Fruit fly (Drosophila melanogaster): ENCODE data around the gene CG10026.
A peak's percentile ranks its signal among the peaks of the same experiment; 100 is the strongest.

Gene CG10026

DNA sequence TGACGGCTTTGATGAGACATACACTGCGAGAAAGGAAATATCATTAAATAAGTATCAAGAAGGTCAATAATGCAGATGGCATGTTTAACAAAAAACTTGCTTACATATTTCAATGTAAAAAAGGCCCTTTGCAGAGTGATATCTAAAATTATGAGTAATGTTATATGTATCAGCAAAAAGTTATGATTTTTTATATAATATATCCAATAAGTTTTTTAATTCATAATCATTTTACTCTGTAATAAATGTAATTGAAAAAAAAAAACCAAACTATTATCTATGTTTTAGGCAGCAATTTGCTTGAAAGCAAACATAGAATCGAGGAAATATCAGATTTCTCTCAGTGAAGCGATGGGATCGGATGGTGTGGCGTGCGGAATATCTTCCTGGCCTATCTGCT is 15.7 kb downstream of the CG10026 start (continued):
- peak; percentile 41 for TF ChIP-seq gem (tag; optimal IDR thresholded peaks at IDR 0.05)

DNA sequence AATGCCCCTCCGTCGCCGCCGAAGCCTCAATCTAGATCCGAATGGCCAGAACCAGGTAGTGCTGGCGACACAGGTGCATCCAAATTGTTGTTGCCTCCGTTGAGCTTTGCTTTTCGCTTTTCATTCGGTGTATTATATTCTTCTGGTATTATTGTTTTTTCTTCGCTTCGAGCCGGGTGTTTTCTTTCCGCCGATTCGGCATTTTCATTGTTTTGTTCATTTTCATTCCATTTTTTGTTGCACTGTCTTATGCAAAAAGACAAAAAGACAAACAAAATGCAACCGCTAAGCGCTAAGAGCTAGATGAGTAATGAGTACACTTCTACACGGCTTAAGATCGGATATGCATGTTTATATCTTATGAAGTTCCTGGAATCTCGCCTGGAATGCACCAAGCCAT is 18.2 kb downstream of the CG10026 start:
- no peak for TF ChIP-seq CG1647 (GFP tag; optimal IDR thresholded peaks at IDR 0.05)

DNA sequence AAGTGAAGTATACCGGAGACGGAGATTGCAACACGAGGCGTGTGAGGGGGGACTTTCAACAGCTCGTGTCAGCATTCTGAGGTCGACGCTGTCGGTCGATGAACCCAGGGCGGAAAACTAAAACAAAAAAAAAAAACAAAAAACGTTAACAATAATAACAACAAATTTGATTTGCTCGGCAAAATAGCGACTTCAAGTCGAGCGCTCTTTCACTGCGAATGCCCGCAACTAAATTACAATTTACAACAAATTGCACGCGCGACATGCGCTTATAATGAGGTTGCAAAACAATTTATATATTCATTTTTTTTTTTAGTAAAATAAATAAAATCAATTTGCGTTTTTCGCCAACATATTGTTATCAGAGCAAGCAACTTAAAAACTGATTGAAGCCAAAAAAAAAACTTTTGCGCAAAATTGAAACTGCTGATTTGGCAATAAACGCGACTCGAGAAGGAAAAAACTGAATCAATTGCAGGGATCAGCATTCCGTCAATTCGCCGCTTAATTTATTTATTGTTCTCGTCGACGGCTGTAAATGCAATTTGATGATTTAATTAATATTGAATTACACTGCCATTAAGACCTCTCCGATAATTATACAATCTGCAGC is 19.4 kb downstream of the CG10026 start:
- TF ChIP-seq Eip74EF (GFP tag; optimal IDR thresholded peaks at IDR 0.05) (no peak), CG1529 (GFP tag; optimal IDR thresholded peaks at IDR 0.05) (no peak), slbo (GFP tag; IDR thresholded peaks at IDR 0.05) (no peak), CG31365 (tag; optimal IDR thresholded peaks at IDR 0.05) (no peak), Myb (GFP tag; optimal IDR thresholded peaks at IDR 0.05) (no peak), MESR4 (GFP tag; optimal IDR thresholded peaks at IDR 0.05) (no peak), fd3F (GFP tag; optimal IDR thresholded peaks at IDR 0.05) (no peak), CG17328 (GFP tag; IDR thresholded peaks at IDR 0.05) (no peak), CG2875 (GFP tag; optimal IDR thresholded peaks at IDR 0.05) (no peak), CG2129 (GFP tag; IDR thresholded peaks at IDR 0.05; ENCODE audit: partially characterized antibody) (no peak), vvl (GFP tag; IDR thresholded peaks at IDR 0.05) (no peak), Fer1 (GFP tag; optimal IDR thresholded peaks at IDR 0.05) (no peak), lmd (GFP tag; IDR thresholded peaks at IDR 0.05) (no peak), Rx (GFP tag; IDR thresholded peaks at IDR 0.05) (no peak), fd96Cb (tag; optimal IDR thresholded peaks at IDR 0.05) (no peak), dimm (GFP tag; IDR thresholded peaks at IDR 0.05) (no peak), CG11085 (GFP tag; IDR thresholded peaks at IDR 0.05) (no peak), unc-4 (GFP tag; IDR thresholded peaks at IDR 0.05; ENCODE audit: partially characterized antibody) (no peak), Hmx (GFP tag; optimal IDR thresholded peaks at IDR 0.05) (no peak)

DNA sequence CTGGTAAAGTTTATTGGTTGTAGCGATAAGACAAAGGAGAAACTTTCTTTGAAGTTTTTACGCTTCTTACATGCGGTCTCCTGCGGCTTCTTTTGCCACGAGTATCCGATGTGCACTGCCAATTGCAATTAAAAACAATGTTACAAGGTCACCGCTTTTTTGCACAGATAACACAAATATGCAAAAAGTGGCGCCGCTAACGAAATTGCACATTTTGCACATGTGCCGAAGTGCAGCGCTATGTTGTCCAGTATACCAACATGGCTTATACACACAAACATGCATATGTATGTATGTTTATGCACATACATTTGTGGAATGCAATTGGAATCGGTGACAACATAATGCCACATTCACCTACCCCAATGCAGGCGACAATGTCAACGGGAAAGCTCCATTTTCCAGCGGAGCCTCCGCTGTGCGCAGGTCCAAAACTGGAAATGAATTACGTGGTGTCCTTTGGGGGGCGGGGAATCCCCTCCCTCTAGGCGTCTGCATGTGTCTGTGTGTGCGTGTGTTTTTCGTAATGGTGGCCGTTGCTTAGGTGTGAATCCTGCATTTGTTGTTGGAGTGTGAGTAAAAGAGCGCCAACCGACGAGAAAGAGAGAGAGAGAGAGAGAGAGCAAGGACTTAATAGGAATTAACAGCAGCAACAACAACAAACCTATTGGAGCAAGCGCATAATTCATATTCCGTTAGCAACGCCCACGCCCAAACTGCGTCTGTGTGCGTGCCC is 25.4 kb downstream of the CG10026 start:
- TF ChIP-seq E2f2 (GFP tag; IDR thresholded peaks at IDR 0.05), result no peak
- no peak for TF ChIP-seq Usf (GFP tag; optimal IDR thresholded peaks at IDR 0.05)
- no peak for TF ChIP-seq CG17385 (GFP tag; optimal IDR thresholded peaks at IDR 0.05)
- TF ChIP-seq rib (GFP tag; IDR thresholded peaks at IDR 0.05), result no peak
- TF ChIP-seq cg (GFP tag; optimal IDR thresholded peaks at IDR 0.05), result peak; percentile 66
- no peak for TF ChIP-seq CG14014 (GFP tag; IDR thresholded peaks at IDR 0.05)
- no peak for TF ChIP-seq ems (GFP tag; optimal IDR thresholded peaks at IDR 0.05)
- no peak for TF ChIP-seq CTCF (GFP tag; optimal IDR thresholded peaks at IDR 0.05)
- TF ChIP-seq ci (GFP tag; IDR thresholded peaks at IDR 0.05), result no peak
- TF ChIP-seq otp (GFP tag; IDR thresholded peaks at IDR 0.05), result no peak
- TF ChIP-seq sd (tag; optimal IDR thresholded peaks at IDR 0.05), result no peak
- peak; percentile 81 for TF ChIP-seq Nf-YB (GFP tag; optimal IDR thresholded peaks at IDR 0.05)
- no peak for TF ChIP-seq row (GFP tag; IDR thresholded peaks at IDR 0.05)
- no peak for TF ChIP-seq en (GFP tag; optimal IDR thresholded peaks at IDR 0.05)
- TF ChIP-seq Opbp (GFP tag; IDR thresholded peaks at IDR 0.05; ENCODE audit: partially characterized antibody), result no peak
- TF ChIP-seq Nf-YC (tag; optimal IDR thresholded peaks at IDR 0.05), result peak; percentile 91
- TF ChIP-seq CG4328 (GFP tag; optimal IDR thresholded peaks at IDR 0.05), result no peak
- TF ChIP-seq abd-A (tag; optimal IDR thresholded peaks at IDR 0.05), result peak; percentile 83
- TF ChIP-seq D (optimal IDR thresholded peaks at IDR 0.05), result peak; percentile 51
- no peak for TF ChIP-seq D (GFP tag; optimal IDR thresholded peaks at IDR 0.05)
- TF ChIP-seq ewg (GFP tag; optimal IDR thresholded peaks at IDR 0.05), result peak; percentile 79
- TF ChIP-seq CG4360 (GFP tag; IDR thresholded peaks at IDR 0.05), result peak; percentile 65
- TF ChIP-seq Deaf1 (tag; optimal IDR thresholded peaks at IDR 0.05), result peak; percentile 57
- TF ChIP-seq Hsf (GFP tag; optimal IDR thresholded peaks at IDR 0.05), result no peak
- no peak for TF ChIP-seq hbn (GFP tag; IDR thresholded peaks at IDR 0.05; ENCODE audit: partially characterized antibody)
- TF ChIP-seq Six4 (GFP tag; optimal IDR thresholded peaks at IDR 0.05), result no peak
